Fruit fly (Drosophila melanogaster): Measurements from ENCODE around the gene CG15357.
A peak's percentile ranks its signal among the peaks of the same experiment; 100 is the strongest.

The CG15357 gene

dm6 chr2L:1981726-1982367 is 36.3 kb upstream of the CG15357 start, which contains the start of gene CG7289 (continued):
- peak; percentile 41; the same call in 1 of the 3 replicates for TF ChIP-seq CG11560 (tag; IDR thresholded peaks at IDR 0.05)
- TF ChIP-seq CG11456 (GFP tag; IDR thresholded peaks at IDR 0.05) = no peak
- TF ChIP-seq CG32532 (GFP tag; IDR thresholded peaks at IDR 0.05) = peak; percentile 22; the same call in 1 of the 2 replicates
- no peak for TF ChIP-seq dmrt99B (tag; optimal IDR thresholded peaks at IDR 0.05)
- TF ChIP-seq CG7839 (tag; optimal IDR thresholded peaks at IDR 0.05) = no peak
- no peak for TF ChIP-seq shn (GFP tag; optimal IDR thresholded peaks at IDR 0.05)
- no peak for TF ChIP-seq BtbVII (GFP tag; optimal IDR thresholded peaks at IDR 0.05)
- peak; percentile 60 for TF ChIP-seq unc-4 (GFP tag; IDR thresholded peaks at IDR 0.05; ENCODE audit: partially characterized antibody)
- no peak for TF ChIP-seq ro (GFP tag; IDR thresholded peaks at IDR 0.05)
- TF ChIP-seq bab2 (GFP tag; optimal IDR thresholded peaks at IDR 0.05) = no peak
- TF ChIP-seq sna (GFP tag; IDR thresholded peaks at IDR 0.05; ENCODE audit: partially characterized antibody) = 0 out of 2 replicates have a peak, but pooled peaks have one; percentile 27
- TF ChIP-seq CG42726 (GFP tag; IDR thresholded peaks at IDR 0.05; ENCODE audit: partially characterized antibody) = 0 out of 2 replicates have a peak, but pooled peaks have one; percentile 20
- peak; percentile 8; the same call in 1 of the 3 replicates for TF ChIP-seq so (GFP tag; IDR thresholded peaks at IDR 0.05)
- TF ChIP-seq hkb (optimal IDR thresholded peaks at IDR 0.05) = no peak
- no peak for TF ChIP-seq hkb (GFP tag; IDR thresholded peaks at IDR 0.05)
- peak in 1 of 2 experiments; percentile 28 for TF ChIP-seq dpn (GFP tag; optimal IDR thresholded peaks at IDR 0.05)
- TF ChIP-seq CG8359 (GFP tag; optimal IDR thresholded peaks at IDR 0.05; ENCODE audit: borderline replicate concordance) = no peak
- no peak for TF ChIP-seq CG5180 (GFP tag; optimal IDR thresholded peaks at IDR 0.05)
- peak; percentile 54; the same call in 1 of the 3 replicates for TF ChIP-seq hb (GFP tag; IDR thresholded peaks at IDR 0.05; ENCODE audit: partially characterized antibody)
- peak; percentile 77 for TF ChIP-seq MBD-R2 (GFP tag; IDR thresholded peaks at IDR 0.05)
- TF ChIP-seq cas (GFP tag; IDR thresholded peaks at IDR 0.05) = no peak
- TF ChIP-seq Med (GFP tag) = peak; percentile 42
- TF ChIP-seq run (tag; optimal IDR thresholded peaks at IDR 0.05) = no peak
- TF ChIP-seq CG34224 (GFP tag; IDR thresholded peaks at IDR 0.05; ENCODE audit: partially characterized antibody) = peak; percentile 52
- TF ChIP-seq CG8944 (GFP tag; optimal IDR thresholded peaks at IDR 0.05) = no peak
- TF ChIP-seq CG13424 (tag; optimal IDR thresholded peaks at IDR 0.05) = no peak
- peak; percentile 59 for TF ChIP-seq CG16813 (GFP tag; IDR thresholded peaks at IDR 0.05; ENCODE audit: partially characterized antibody)
- peak; percentile 48; the same call in 1 of the 2 replicates for TF ChIP-seq CG9932 (GFP tag; IDR thresholded peaks at IDR 0.05)
- no peak for TF ChIP-seq dimm (GFP tag; IDR thresholded peaks at IDR 0.05)
- no peak for TF ChIP-seq CG12219 (GFP tag; optimal IDR thresholded peaks at IDR 0.05)
- TF ChIP-seq CG4617 (GFP tag; optimal IDR thresholded peaks at IDR 0.05; ENCODE audit: borderline replicate concordance) = peak; percentile 94
- TF ChIP-seq CG4730 (GFP tag; IDR thresholded peaks at IDR 0.05) = no peak
- TF ChIP-seq lilli (GFP tag; optimal IDR thresholded peaks at IDR 0.05) = peak; percentile 38
- TF ChIP-seq B-H2 (GFP tag; optimal IDR thresholded peaks at IDR 0.05) = peak; percentile 13
- TF ChIP-seq zen (tag; optimal IDR thresholded peaks at IDR 0.05) = no peak
- TF ChIP-seq CG33557 (GFP tag; optimal IDR thresholded peaks at IDR 0.05) = no peak
- no peak for TF ChIP-seq Nf-YA (GFP tag; IDR thresholded peaks at IDR 0.05)
- no peak for TF ChIP-seq CG3065 (GFP tag; optimal IDR thresholded peaks at IDR 0.05)
- no peak for TF ChIP-seq HLH54F (GFP tag; optimal IDR thresholded peaks at IDR 0.05)
- TF ChIP-seq dmrt11E (tag; optimal IDR thresholded peaks at IDR 0.05) = no peak
- TF ChIP-seq CG2199 (GFP tag; IDR thresholded peaks at IDR 0.05) = no peak
- TF ChIP-seq Ptx1 (GFP tag; IDR thresholded peaks at IDR 0.05) = no peak
- TF ChIP-seq tna (GFP tag; IDR thresholded peaks at IDR 0.05; ENCODE audit: partially characterized antibody) = peak; percentile 38; the same call in 1 of the 2 replicates
- peak; percentile 6 for TF ChIP-seq CG30403 (GFP tag; optimal IDR thresholded peaks at IDR 0.05)
- no peak for TF ChIP-seq CG8281 (tag; optimal IDR thresholded peaks at IDR 0.05)
- 0 out of 3 replicates have a peak, but pooled peaks have one; percentile 9 for TF ChIP-seq ci (GFP tag; IDR thresholded peaks at IDR 0.05)
- TF ChIP-seq E2f2 (GFP tag; IDR thresholded peaks at IDR 0.05) = peak; percentile 42; the same call in 1 of the 2 replicates
- no peak for TF ChIP-seq peb (GFP tag; IDR thresholded peaks at IDR 0.05)
- no peak for TF ChIP-seq Optix (GFP tag; IDR thresholded peaks at IDR 0.05)
